Fruit fly (Drosophila melanogaster): ENCODE data around the gene CG4297.

- no peak for TF ChIP-seq psq (optimal IDR thresholded peaks at IDR 0.05)
- no peak for TF ChIP-seq usp (GFP tag; optimal IDR thresholded peaks at IDR 0.05)
Observed at dm6 chr2L:505009-505408, 33.0 kb upstream of the CG4297 start.
